Fruit fly (Drosophila melanogaster) whole organism, embryonic: ENCODE measurements around the gene APC4.

Experiments used
- Ada2b ChIP-seq: fragments of 200-800 bp; sonication (Bioruptor generic); IDR thresholded peaks from 2 replicates; pipeline ENCODE4 v1.3.6; 2022; ENCODE audit warnings: missing biosample characterization, missing genetic modification characterization
- CG11723 ChIP-seq: fragments of 200-800 bp; sonication (Bioruptor generic); optimal IDR thresholded peaks from 2 replicates; lab custom pipeline; 2017; ENCODE audit warnings: missing biosample characterization, mild to moderate bottlenecking, missing genetic modification characterization
- CG12236 ChIP-seq: fragments of 200-800 bp; sonication (Bioruptor generic); optimal IDR thresholded peaks from 2 replicates; lab custom pipeline; 2016; ENCODE audit warnings: missing biosample characterization, missing genetic modification characterization
- CG13287 ChIP-seq: fragments of 200-800 bp; sonication (Bioruptor generic); IDR thresholded peaks from 2 replicates; pipeline ENCODE4 v1.3.6; 2022; ENCODE audit warnings: missing biosample characterization, missing genetic modification characterization; ENCODE audit not compliant: partially characterized antibody
- CG14710 ChIP-seq: fragments of 200-800 bp; sonication (Bioruptor generic); optimal IDR thresholded peaks from 3 replicates; lab custom pipeline; 2019; ENCODE audit warnings: missing biosample characterization, mild to moderate bottlenecking, missing genetic modification characterization, moderate library complexity
- CG16815 ChIP-seq: fragments of 200-800 bp; sonication (Bioruptor generic); optimal IDR thresholded peaks from 3 replicates; lab custom pipeline; 2017; ENCODE audit warnings: missing biosample characterization, mild to moderate bottlenecking, missing genetic modification characterization
- CG17328 ChIP-seq: fragments of 200-800 bp; sonication (Bioruptor generic); IDR thresholded peaks from 2 replicates; pipeline ENCODE4 v1.3.6; 2022; ENCODE audit warnings: missing biosample characterization, missing genetic modification characterization
- CG17359 ChIP-seq: fragments of 200-800 bp; sonication (Bioruptor generic); optimal IDR thresholded peaks from 3 replicates; lab custom pipeline; 2018; ENCODE audit warnings: missing biosample characterization, mild to moderate bottlenecking, missing genetic modification characterization, moderate library complexity
- CG18599 ChIP-seq: fragments of 200-800 bp; sonication (Bioruptor generic); optimal IDR thresholded peaks from 3 replicates; lab custom pipeline; 2017; ENCODE audit warnings: missing biosample characterization, missing genetic modification characterization, mild to moderate bottlenecking, moderate library complexity, missing genetic modification reagents
- CG2129 ChIP-seq: fragments of 200-800 bp; sonication (Bioruptor generic); IDR thresholded peaks from 2 replicates; pipeline ENCODE4 v1.3.6; 2022; ENCODE audit warnings: missing biosample characterization, missing genetic modification characterization; ENCODE audit not compliant: partially characterized antibody
- CG31224 ChIP-seq: fragments of 200-800 bp; sonication (Bioruptor generic); IDR thresholded peaks from 2 replicates; pipeline ENCODE4 v1.3.6; 2022; ENCODE audit warnings: missing biosample characterization, missing genetic modification characterization
- CG34422 ChIP-seq: fragments of 200-800 bp; sonication (Bioruptor generic); IDR thresholded peaks from 3 replicates; pipeline ENCODE4 v1.3.6; 2022; ENCODE audit warnings: missing biosample characterization, missing genetic modification characterization
- CG3726 ChIP-seq: fragments of 200-800 bp; sonication (Bioruptor generic); IDR thresholded peaks from 3 replicates; pipeline ENCODE4, ENCODE4 v1.3.6; 2022; ENCODE audit warnings: missing biosample characterization, missing genetic modification characterization
- CG4424 ChIP-seq: fragments of 200-800 bp; sonication (Bioruptor generic); optimal IDR thresholded peaks from 3 replicates; lab custom pipeline; 2016; ENCODE audit warnings: missing biosample characterization, missing genetic modification characterization
- CG7963 ChIP-seq: fragments of 200-800 bp; sonication (Bioruptor generic); IDR thresholded peaks from 3 replicates; pipeline ENCODE4 v1.3.6; 2022; ENCODE audit warnings: missing biosample characterization, missing genetic modification characterization; ENCODE audit not compliant: partially characterized antibody
- CG8089 ChIP-seq: fragments of 200-800 bp; sonication (Bioruptor generic); optimal IDR thresholded peaks from 3 replicates; lab custom pipeline; 2016; ENCODE audit warnings: missing biosample characterization, missing genetic modification characterization
- CG8924 ChIP-seq: fragments of 200-800 bp; optimal IDR thresholded peaks from 3 replicates; lab custom pipeline; 2019; ENCODE audit warnings: missing biosample characterization, mild to moderate bottlenecking, missing genetic modification characterization, moderate library complexity
- Dek ChIP-seq: fragments of 200-800 bp; sonication (Bioruptor generic); optimal IDR thresholded peaks from 3 replicates; lab custom pipeline; 2019; ENCODE audit warnings: missing biosample characterization, mild to moderate bottlenecking, missing genetic modification characterization, moderate library complexity
- Doc2 ChIP-seq: fragments of 200-800 bp; sonication (Bioruptor generic); IDR thresholded peaks from 2 replicates; pipeline ENCODE4 v1.3.6; 2022; ENCODE audit warnings: missing biosample characterization, missing genetic modification characterization
- Drgx ChIP-seq: fragments of 200-800 bp; sonication (Bioruptor generic); IDR thresholded peaks from 2 replicates; pipeline ENCODE4 v1.3.6; 2022; ENCODE audit warnings: missing biosample characterization, missing genetic modification characterization
- HHEX ChIP-seq: fragments of 200-800 bp; sonication (Bioruptor generic); optimal IDR thresholded peaks from 3 replicates; lab custom pipeline; 2017; ENCODE audit warnings: missing biosample characterization, mild to moderate bottlenecking, missing genetic modification characterization, missing genetic modification reagents
- Med ChIP-seq: fragments of 200-800 bp; sonication (Bioruptor generic); peaks from one replicate; lab custom pipeline; 2016; ENCODE audit warnings: missing biosample characterization, missing genetic modification characterization, mild to moderate bottlenecking, inconsistent platforms, moderate library complexity
- Meics ChIP-seq: fragments of 200-800 bp; sonication (Bioruptor generic); optimal IDR thresholded peaks from 2 replicates; lab custom pipeline; 2017; ENCODE audit warnings: missing biosample characterization, mild to moderate bottlenecking, missing genetic modification characterization
- NfI ChIP-seq: fragments of 200-800 bp; sonication (Bioruptor generic); optimal IDR thresholded peaks from 3 replicates; lab custom pipeline; 2018; ENCODE audit warnings: missing biosample characterization, mild to moderate bottlenecking, missing genetic modification characterization, moderate library complexity
- Poxn ChIP-seq: fragments of 200-800 bp; sonication (Bioruptor generic); IDR thresholded peaks from 2 replicates; pipeline ENCODE4 v1.3.6; 2022; ENCODE audit warnings: missing biosample characterization, missing genetic modification characterization
- Ravus ChIP-seq: fragments of 200-800 bp; sonication (Bioruptor generic); IDR thresholded peaks from 2 replicates; pipeline ENCODE4 v1.3.6; 2022; ENCODE audit warnings: missing biosample characterization, missing genetic modification characterization
- Rfx ChIP-seq: fragments of 200-800 bp; sonication (Bioruptor generic); IDR thresholded peaks from 2 replicates; pipeline ENCODE4 v1.3.6; 2022; ENCODE audit warnings: missing biosample characterization, missing genetic modification characterization
- Side ChIP-seq: fragments of 200-800 bp; sonication (Bioruptor generic); optimal IDR thresholded peaks from 2 replicates; lab custom pipeline; 2016; ENCODE audit warnings: missing biosample characterization, missing genetic modification characterization
- Sry-β ChIP-seq: fragments of 200-800 bp; sonication (Bioruptor generic); optimal IDR thresholded peaks from 2 replicates; lab custom pipeline; 2018; ENCODE audit warnings: missing biosample characterization, mild to moderate bottlenecking, missing genetic modification characterization, moderate library complexity
- aop ChIP-seq: fragments of 200-800 bp; sonication (Bioruptor generic); IDR thresholded peaks from 2 replicates; pipeline ENCODE4 v1.3.6; 2022; ENCODE audit warnings: missing biosample characterization, missing genetic modification characterization
- bcd ChIP-seq: fragments of 200-800 bp; sonication (Bioruptor generic); optimal IDR thresholded peaks from 2 replicates; lab custom pipeline; 2017; ENCODE audit warnings: missing biosample characterization, mild to moderate bottlenecking, missing genetic modification characterization
- en ChIP-seq: fragments of 200-800 bp; sonication (Bioruptor generic); optimal IDR thresholded peaks from 2 replicates; lab custom pipeline; 2016; ENCODE audit warnings: missing biosample characterization, missing genetic modification characterization
- esg ChIP-seq: fragments of 200-800 bp; sonication (Bioruptor generic); conservative IDR thresholded peaks from 2 replicates; pipeline ENCODE4 v1.3.6; 2022; ENCODE audit warnings: missing biosample characterization, missing genetic modification characterization
- ewg ChIP-seq: fragments of 200-800 bp; sonication (Bioruptor generic); optimal IDR thresholded peaks from 3 replicates; lab custom pipeline; 2017; ENCODE audit warnings: mild to moderate bottlenecking, missing biosample characterization, missing genetic modification reagents, missing genetic modification characterization
- exex ChIP-seq: fragments of 200-800 bp; sonication (Bioruptor generic); optimal IDR thresholded peaks from 4 replicates; lab custom pipeline; 2018; ENCODE audit warnings: missing biosample characterization, mild to moderate bottlenecking, missing genetic modification characterization, moderate library complexity
- gem ChIP-seq: fragments of 200-800 bp; sonication (Bioruptor generic); optimal IDR thresholded peaks from 2 replicates; lab custom pipeline; 2019; ENCODE audit warnings: missing biosample characterization, mild to moderate bottlenecking, missing genetic modification characterization, moderate library complexity
- gfzf ChIP-seq: fragments of 200-800 bp; sonication (Bioruptor generic); optimal IDR thresholded peaks from 2 replicates; lab custom pipeline; 2016; ENCODE audit warnings: missing biosample characterization, mild to moderate bottlenecking, missing genetic modification characterization, moderate library complexity
- grau ChIP-seq: fragments of 200-800 bp; optimal IDR thresholded peaks from 3 replicates; lab custom pipeline; 2019; ENCODE audit warnings: missing biosample characterization, mild to moderate bottlenecking, missing genetic modification characterization, moderate library complexity
- hkb ChIP-seq, 2 experiments: fragments of 200-800 bp in 1 of 2; fragments of >200 bp in 1 of 2; sonication (Bioruptor generic) in 1 of 2; IDR thresholded peaks in 1 of 2; optimal IDR thresholded peaks in 1 of 2; 2 replicates each; pipeline versions ENCODE4 v1.3.6 to Lab custom; 2017 to 2022; ENCODE audit warnings: missing biosample characterization in 1 of 2, missing genetic modification characterization in 1 of 2
- kah ChIP-seq: fragments of 200-800 bp; sonication (Bioruptor generic); optimal IDR thresholded peaks from 2 replicates; lab custom pipeline; 2018; ENCODE audit warnings: missing biosample characterization, mild to moderate bottlenecking, missing genetic modification characterization
- lab ChIP-seq: fragments of 200-800 bp; sonication (Bioruptor generic); optimal IDR thresholded peaks from 3 replicates; lab custom pipeline; 2017; ENCODE audit warnings: missing biosample characterization, missing genetic modification characterization, mild to moderate bottlenecking, moderate library complexity, missing genetic modification reagents
- pb ChIP-seq: fragments of 200-800 bp; sonication (Bioruptor generic); optimal IDR thresholded peaks from 3 replicates; lab custom pipeline; 2016; ENCODE audit warnings: missing biosample characterization, missing genetic modification characterization
- pho ChIP-seq: fragments of 200-800 bp; sonication (Bioruptor generic); optimal IDR thresholded peaks from 2 replicates; lab custom pipeline; 2016; ENCODE audit warnings: missing biosample characterization, missing genetic modification characterization
- pnt ChIP-seq: fragments of 200-800 bp; sonication (Bioruptor generic); optimal IDR thresholded peaks from 3 replicates; lab custom pipeline; 2016; ENCODE audit warnings: missing biosample characterization, missing genetic modification characterization
- pros ChIP-seq: fragments of 200-800 bp; sonication (Bioruptor generic); optimal IDR thresholded peaks from 3 replicates; lab custom pipeline; 2019; ENCODE audit warnings: missing biosample characterization, mild to moderate bottlenecking, missing genetic modification characterization, moderate library complexity
- rib ChIP-seq: fragments of 200-800 bp; sonication (Bioruptor generic); IDR thresholded peaks from 2 replicates; pipeline ENCODE4 v1.3.6; 2022; ENCODE audit warnings: missing biosample characterization, missing genetic modification characterization
- sens-2 ChIP-seq: fragments of 200-800 bp; sonication (Bioruptor generic); IDR thresholded peaks from 2 replicates; pipeline ENCODE4 v1.3.6; 2022; ENCODE audit warnings: missing biosample characterization, missing genetic modification characterization
- slbo ChIP-seq: fragments of 200-800 bp; sonication (Bioruptor generic); IDR thresholded peaks from 2 replicates; pipeline ENCODE4 v1.3.6; 2022; ENCODE audit warnings: missing biosample characterization, missing genetic modification characterization
- tgo ChIP-seq: fragments of 200-800 bp; sonication (Bioruptor generic); IDR thresholded peaks from 3 replicates; pipeline ENCODE4 v1.3.6; 2022; ENCODE audit warnings: missing biosample characterization, missing genetic modification characterization
- wdn ChIP-seq: fragments of 200-800 bp; sonication (Bioruptor generic); IDR thresholded peaks from 2 replicates; pipeline ENCODE4 v1.3.6; 2022; ENCODE audit warnings: missing biosample characterization, missing genetic modification characterization

APC4 gene

dm6 chrX:9046986-9047385, 35.7 kb upstream of the APC4 start (continued):
- TF ChIP-seq CG4424 (GFP tag; lab: Kevin White, UChicago) (no peak), wdn (peak; percentile 26; the same call in 1 of the 2 replicates), CG18599 (GFP tag; lab: Kevin White, UChicago) (no peak), Med (GFP tag; lab: Kevin White, UChicago) (peak; percentile 77), Ravus (no peak), pho (GFP tag; lab: Kevin White, UChicago) (no peak), Ada2b (0 out of 2 replicates have a peak, but pooled peaks have one; percentile 49), Sry-β (no peak), Dek (tag; lab: Kevin White, UChicago) (no peak), NfI (GFP tag; lab: Kevin White, UChicago) (peak; percentile 18), esg (peak; percentile 66), gem (tag; lab: Kevin White, UChicago) (peak; percentile 41), aop (GFP tag; lab: Robert Waterston, UW) (no peak), rib (GFP tag; lab: Robert Waterston, UW) (no peak), lab (no peak), tgo (GFP tag; lab: Robert Waterston, UW) (peak; percentile 42; the same call in 2 of the 3 replicates), Drgx (peak; percentile 84), pros (no peak), CG13287 (no peak), CG16815 (GFP tag; lab: Kevin White, UChicago) (no peak), Rfx (peak; percentile 64), Poxn (GFP tag; lab: Robert Waterston, UW) (no peak), HHEX (peak; percentile 26), CG34422 (GFP tag; lab: Robert Waterston, UW) (0 out of 3 replicates have a peak, but pooled peaks have one; percentile 26), sens-2 (GFP tag; lab: Robert Waterston, UW) (peak; percentile 51; the same call in 1 of the 2 replicates), CG2129 (GFP tag; lab: Robert Waterston, UW) (no peak), CG7963 (GFP tag; lab: Robert Waterston, UW) (no peak), pb (no peak), hkb (optimal IDR thresholded peaks at IDR 0.05; lab: Kevin White, UChicago) (no peak), hkb (GFP tag; IDR thresholded peaks at IDR 0.05; lab: Robert Waterston, UW) (peak; percentile 40; the same call in 1 of the 2 replicates), CG31224 (GFP tag; lab: Robert Waterston, UW) (no peak), CG14710 (no peak), CG17359 (tag; lab: Kevin White, UChicago) (peak; percentile 51), Meics (GFP tag; lab: Kevin White, UChicago) (peak; percentile 17), CG11723 (no peak), ewg (peak; percentile 4), CG3726 (GFP tag; lab: Robert Waterston, UW) (0 out of 3 replicates have a peak, but pooled peaks have one; percentile 10), pnt (GFP tag; lab: Kevin White, UChicago) (no peak), CG8089 (GFP tag; lab: Kevin White, UChicago) (no peak), bcd (no peak), CG8924 (tag; lab: Kevin White, UChicago) (no peak), CG12236 (GFP tag; lab: Kevin White, UChicago) (no peak), Doc2 (GFP tag; lab: Robert Waterston, UW) (no peak), slbo (GFP tag; lab: Robert Waterston, UW) (peak; percentile 43), en (GFP tag; lab: Kevin White, UChicago) (no peak), Side (GFP tag; lab: Kevin White, UChicago) (no peak), grau (tag; lab: Kevin White, UChicago) (peak; percentile 81), exex (tag; lab: Kevin White, UChicago) (no peak), CG17328 (GFP tag; lab: Robert Waterston, UW) (0 out of 2 replicates have a peak, but pooled peaks have one; percentile 30), kah (GFP tag; lab: Kevin White, UChicago) (no peak), gfzf (GFP tag; lab: Kevin White, UChicago) (no peak)
